Worm (Caenorhabditis elegans): ENCODE data around the gene srx-113.

ce11 chrV:12590601-12591000, 41.3 kb downstream of the srx-113 start, which contains the start of gene ttr-43:
- TF ChIP-seq lin-15B (tag; optimal IDR thresholded peaks at IDR 0.05), result no peak
- TF ChIP-seq lin-13 (GFP tag; optimal IDR thresholded peaks at IDR 0.05), result no peak
- no peak for TF ChIP-seq C16A3.4 (tag; optimal IDR thresholded peaks at IDR 0.05)
- TF ChIP-seq ceh-82 (tag; optimal IDR thresholded peaks at IDR 0.05), result no peak
- no peak for TF ChIP-seq dpl-1 (GFP tag; optimal IDR thresholded peaks at IDR 0.05)
- no peak for TF ChIP-seq swsn-7 (tag; optimal IDR thresholded peaks at IDR 0.05)
- no peak for TF ChIP-seq aly-2 (tag; optimal IDR thresholded peaks at IDR 0.05)
- no peak for TF ChIP-seq fkh-4 (tag; optimal IDR thresholded peaks at IDR 0.05; ENCODE audit: borderline replicate concordance)
- TF ChIP-seq nhr-76 (tag; optimal IDR thresholded peaks at IDR 0.05), result no peak
- TF ChIP-seq unc-62 (GFP tag; optimal IDR thresholded peaks at IDR 0.05), result no peak
